Worm (Caenorhabditis elegans) whole organism, mixed stage, embryonic: ENCODE results near the gene sdz-15.

ENCODE experiments used
- bed-3 ChIP-seq: fragments of 200-800 bp; sonication (Bioruptor generic); optimal IDR thresholded peaks from 3 replicates; lab custom pipeline; 2018; ENCODE audit warnings: mild to moderate bottlenecking, missing genetic modification characterization, moderate library complexity, missing compliant biosample characterization
- elt-1 ChIP-seq: sonication (generic microtip); optimal IDR thresholded peaks from 2 replicates; lab custom pipeline; 2017; ENCODE audit warnings: missing genetic modification characterization, mild to moderate bottlenecking, missing compliant biosample characterization, antibody characterized with exemption, moderate library complexity, borderline replicate concordance; ENCODE audit not compliant: insufficient read depth
- elt-3 ChIP-seq: fragments of 150-350 bp; optimal IDR thresholded peaks from 2 replicates; lab custom pipeline; 2014; ENCODE audit warnings: missing biosample characterization, missing genetic modification characterization
- flh-1 ChIP-seq: fragments of 200-800 bp; sonication (Bioruptor generic); optimal IDR thresholded peaks from 2 replicates; lab custom pipeline; 2018; ENCODE audit warnings: mild to moderate bottlenecking, missing genetic modification characterization, moderate library complexity, missing compliant biosample characterization
- lin-13 ChIP-seq: fragments of 150-350 bp; optimal IDR thresholded peaks from 2 replicates; lab custom pipeline; 2014; ENCODE audit warnings: missing biosample characterization, missing genetic modification characterization
- mab-5 ChIP-seq: fragments of 150-350 bp; optimal IDR thresholded peaks from 2 replicates; lab custom pipeline; 2014; ENCODE audit warnings: missing biosample characterization, missing genetic modification characterization
- nhr-12 ChIP-seq: fragments of 150-350 bp; optimal IDR thresholded peaks from 2 replicates; lab custom pipeline; 2014; ENCODE audit warnings: missing biosample characterization, missing genetic modification characterization
- nhr-2 ChIP-seq: fragments of 150-350 bp; optimal IDR thresholded peaks from 2 replicates; lab custom pipeline; 2014; ENCODE audit warnings: missing biosample characterization, missing genetic modification characterization
- nhr-28 ChIP-seq: fragments of 150-350 bp; optimal IDR thresholded peaks from 2 replicates; lab custom pipeline; 2014; ENCODE audit warnings: missing biosample characterization, missing genetic modification characterization
- pha-4 ChIP-seq: fragments of 150-350 bp; optimal IDR thresholded peaks from 2 replicates; lab custom pipeline; 2018; ENCODE audit warnings: missing biosample characterization, missing genetic modification reagents, missing genetic modification characterization
- snpc-4 ChIP-seq: fragments of 150-350 bp; optimal IDR thresholded peaks from 2 replicates; lab custom pipeline; 2014; ENCODE audit warnings: missing biosample characterization, missing genetic modification characterization
- unc-62 ChIP-seq: fragments of 150-350 bp; optimal IDR thresholded peaks from 2 replicates; lab custom pipeline; 2014; ENCODE audit warnings: missing biosample characterization, missing genetic modification reagents, missing genetic modification characterization

ce11 chrIII:6452278-6452677 is 46.0 kb upstream of the sdz-15 start, which contains the start of gene set-1:
- TF ChIP-seq bed-3 (GFP tag; lab: Kevin White, UChicago) (no peak), nhr-2 (no peak), elt-3 (no peak), flh-1 (GFP tag; lab: Kevin White, UChicago) (no peak), mab-5 (tag; lab: Kevin White, UChicago) (no peak), unc-62 (GFP tag; lab: Kevin White, UChicago) (no peak), snpc-4 (tag; lab: Kevin White, UChicago) (no peak), nhr-28 (tag; lab: Kevin White, UChicago) (no peak), elt-1 (tag; lab: Kevin White, UChicago) (no peak), pha-4 (tag; lab: Kevin White, UChicago) (no peak), nhr-12 (tag; lab: Kevin White, UChicago) (no peak), lin-13 (no peak)
